Worm (Caenorhabditis elegans): ENCODE data around the gene F36F12.1.
A peak's percentile ranks its signal among the peaks of the same experiment; 100 is the strongest.

F36F12.1 gene

ce11 chrV:2126554-2126953 lies 23.5 kb upstream of the F36F12.1 start:
- TF ChIP-seq nhr-129 (tag; optimal IDR thresholded peaks at IDR 0.05): peak; percentile 51
- TF ChIP-seq alr-1 (tag; optimal IDR thresholded peaks at IDR 0.05): no peak
- TF ChIP-seq zag-1 (tag; optimal IDR thresholded peaks at IDR 0.05): no peak
- no peak for TF ChIP-seq mdl-1 (tag; optimal IDR thresholded peaks at IDR 0.05)
- no peak for TF ChIP-seq aly-2 (tag; optimal IDR thresholded peaks at IDR 0.05)
- no peak for TF ChIP-seq mbf-1 (tag; optimal IDR thresholded peaks at IDR 0.05)
- no peak for TF ChIP-seq nhr-23 (tag; optimal IDR thresholded peaks at IDR 0.05)
- no peak for TF ChIP-seq skn-1 (tag; optimal IDR thresholded peaks at IDR 0.05)

- TF ChIP-seq nhr-77 (tag; optimal IDR thresholded peaks at IDR 0.05) (no peak), fos-1 (tag; optimal IDR thresholded peaks at IDR 0.05) (peak; percentile 7), nhr-11 (tag; optimal IDR thresholded peaks at IDR 0.05) (no peak), ceh-82 (tag; optimal IDR thresholded peaks at IDR 0.05) (no peak)
Measured at ce11 chrV:2123164-2123563, 20.1 kb upstream of the F36F12.1 start.

- TF ChIP-seq crh-2 (tag; optimal IDR thresholded peaks at IDR 0.05) (peak; percentile 14), sma-9 (GFP tag; optimal IDR thresholded peaks at IDR 0.05) (peak; percentile 16), sma-9 (tag; optimal IDR thresholded peaks at IDR 0.05) (no peak), ceh-82 (tag; optimal IDR thresholded peaks at IDR 0.05) (no peak)
Measured at ce11 chrV:2122517-2122916, 19.5 kb upstream of the F36F12.1 start, which contains the start of gene F22F7.2. Gene F22F7.2 (plus strand): TSS chrV:2122782.

- TF ChIP-seq crh-2 (tag; optimal IDR thresholded peaks at IDR 0.05) (no peak), R02D3.7 (tag; optimal IDR thresholded peaks at IDR 0.05) (no peak), nhr-129 (tag; optimal IDR thresholded peaks at IDR 0.05) (no peak), ceh-16 (tag; optimal IDR thresholded peaks at IDR 0.05) (no peak), mab-5 (tag; optimal IDR thresholded peaks at IDR 0.05) (no peak), F13H6.1 (tag; optimal IDR thresholded peaks at IDR 0.05) (no peak), egl-27 (tag; optimal IDR thresholded peaks at IDR 0.05) (no peak), Y55F3AM.14 (GFP tag; optimal IDR thresholded peaks at IDR 0.05) (no peak), unc-55 (GFP tag; optimal IDR thresholded peaks at IDR 0.05) (no peak), nhr-11 (tag; optimal IDR thresholded peaks at IDR 0.05) (no peak), sem-4 (tag; optimal IDR thresholded peaks at IDR 0.05) (no peak), nhr-10 (tag; optimal IDR thresholded peaks at IDR 0.05) (no peak), gmeb-1 (tag; optimal IDR thresholded peaks at IDR 0.05) (no peak), lsy-2 (tag; optimal IDR thresholded peaks at IDR 0.05) (no peak), zag-1 (tag; optimal IDR thresholded peaks at IDR 0.05) (no peak), unc-39 (tag; optimal IDR thresholded peaks at IDR 0.05) (no peak), elt-1 (tag; optimal IDR thresholded peaks at IDR 0.05) (no peak), ZK546.5 (tag; optimal IDR thresholded peaks at IDR 0.05) (no peak), unc-62 (GFP tag; optimal IDR thresholded peaks at IDR 0.05) (no peak), fos-1 (tag; optimal IDR thresholded peaks at IDR 0.05) (no peak)
Measured at ce11 chrV:2121910-2122362, 18.9 kb upstream of the F36F12.1 start, which contains the start of gene F22F7.8. Gene F22F7.8 (minus strand): TSS chrV:2121960.

ce11 chrV:2119529-2119928 lies 16.5 kb upstream of the F36F12.1 start, which contains the start of gene F22F7.11:
Gene F22F7.11 (plus strand): TSS chrV:2119829.
- no peak for TF ChIP-seq elt-1 (tag; optimal IDR thresholded peaks at IDR 0.05)
- TF ChIP-seq C34F6.9 (tag; optimal IDR thresholded peaks at IDR 0.05): no peak
- no peak for TF ChIP-seq skn-1 (tag; optimal IDR thresholded peaks at IDR 0.05)
- no peak for TF ChIP-seq ceh-16 (tag; optimal IDR thresholded peaks at IDR 0.05)
- TF ChIP-seq mab-5 (tag; optimal IDR thresholded peaks at IDR 0.05): no peak
- TF ChIP-seq ama-1 (optimal IDR thresholded peaks at IDR 0.05): no peak
- no peak for TF ChIP-seq sem-4 (tag; optimal IDR thresholded peaks at IDR 0.05)
- TF ChIP-seq ZK546.5 (tag; optimal IDR thresholded peaks at IDR 0.05): no peak
- TF ChIP-seq aly-2 (tag; optimal IDR thresholded peaks at IDR 0.05): no peak
- no peak for TF ChIP-seq blmp-1 (tag; optimal IDR thresholded peaks at IDR 0.05; ENCODE audit: insufficient read depth)
- no peak for TF ChIP-seq fos-1 (tag; optimal IDR thresholded peaks at IDR 0.05)
- TF ChIP-seq nhr-25 (tag; optimal IDR thresholded peaks at IDR 0.05): no peak

- TF ChIP-seq unc-62 (GFP tag; optimal IDR thresholded peaks at IDR 0.05) (no peak), lsy-2 (tag; optimal IDR thresholded peaks at IDR 0.05) (no peak), sem-4 (tag; optimal IDR thresholded peaks at IDR 0.05) (no peak), ceh-16 (tag; optimal IDR thresholded peaks at IDR 0.05) (no peak), F13H6.1 (tag; optimal IDR thresholded peaks at IDR 0.05) (no peak), crh-2 (tag; optimal IDR thresholded peaks at IDR 0.05) (no peak), mdl-1 (tag; optimal IDR thresholded peaks at IDR 0.05) (no peak), skn-1 (tag; optimal IDR thresholded peaks at IDR 0.05) (no peak), dmd-4 (tag; optimal IDR thresholded peaks at IDR 0.05) (no peak), ama-1 (optimal IDR thresholded peaks at IDR 0.05) (no peak), mab-5 (tag; optimal IDR thresholded peaks at IDR 0.05) (no peak), nhr-23 (tag; optimal IDR thresholded peaks at IDR 0.05) (no peak)
Measured at ce11 chrV:2118574-2118973, 15.6 kb upstream of the F36F12.1 start, which contains the start of gene bgnt-1.2. Gene bgnt-1.2 (minus strand): TSS chrV:2118674.
